Worm (Caenorhabditis elegans): ENCODE measurements around the gene wrt-6.

The wrt-6 gene

DNA sequence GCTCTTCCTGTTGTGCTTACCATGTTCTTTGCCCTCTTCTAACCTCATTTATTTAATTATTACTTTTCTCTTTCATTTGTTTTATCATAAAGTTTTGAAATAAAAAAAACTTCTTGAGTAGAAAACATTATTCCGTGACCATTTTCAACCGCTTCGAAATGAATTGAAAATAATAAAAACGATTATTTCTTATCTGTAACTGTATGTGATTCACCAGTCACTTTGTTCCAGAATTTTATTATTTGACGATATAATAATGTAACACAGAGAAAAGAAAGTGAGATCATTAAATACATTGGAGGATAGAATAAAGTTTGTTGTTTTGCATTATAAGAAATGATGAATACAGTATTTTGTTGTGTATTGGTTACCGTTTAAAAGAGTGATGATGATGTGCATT is 25.0 kb downstream of the wrt-6 start:
- TF ChIP-seq aly-2 (tag; optimal IDR thresholded peaks at IDR 0.05): no peak
- TF ChIP-seq fos-1 (tag; optimal IDR thresholded peaks at IDR 0.05): peak; percentile 77

- no peak for TF ChIP-seq nhr-21 (tag; optimal IDR thresholded peaks at IDR 0.05)
- peak; percentile 84 for TF ChIP-seq fos-1 (tag; optimal IDR thresholded peaks at IDR 0.05)
These were observed 26.5 kb downstream of the wrt-6 start for ce11 chrX:3506556-3506955.

DNA sequence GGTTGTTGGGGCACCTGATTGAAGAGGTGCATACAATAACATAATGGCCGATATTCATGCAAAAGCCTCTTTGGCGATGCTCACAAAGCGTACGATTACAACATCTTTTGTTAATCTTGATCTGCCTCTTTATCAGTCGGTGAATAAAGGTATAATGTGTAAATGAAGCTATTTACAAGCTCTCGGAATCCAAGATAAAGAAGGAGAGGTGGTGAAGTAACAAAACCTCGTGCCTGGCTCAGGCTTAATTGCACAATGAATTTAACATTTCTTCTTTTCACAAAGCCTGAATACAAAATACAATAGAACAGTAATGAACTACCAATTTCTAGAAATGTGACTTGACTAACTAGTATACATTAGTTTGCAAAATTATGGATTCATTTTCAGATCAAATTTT is 27.2 kb downstream of the wrt-6 start:
- no peak for TF ChIP-seq R02D3.7 (tag; optimal IDR thresholded peaks at IDR 0.05)
- no peak for TF ChIP-seq nhr-23 (tag; optimal IDR thresholded peaks at IDR 0.05)
- no peak for TF ChIP-seq lin-11 (tag; optimal IDR thresholded peaks at IDR 0.05)
- TF ChIP-seq ztf-11 (tag; optimal IDR thresholded peaks at IDR 0.05): no peak
- no peak for TF ChIP-seq crh-2 (tag; optimal IDR thresholded peaks at IDR 0.05)
- TF ChIP-seq C34F6.9 (tag; optimal IDR thresholded peaks at IDR 0.05): no peak
- no peak for TF ChIP-seq zag-1 (tag; optimal IDR thresholded peaks at IDR 0.05)
- no peak for TF ChIP-seq lsy-2 (tag; optimal IDR thresholded peaks at IDR 0.05)
- TF ChIP-seq ZK546.5 (tag; optimal IDR thresholded peaks at IDR 0.05): no peak
- no peak for TF ChIP-seq nhr-11 (tag; optimal IDR thresholded peaks at IDR 0.05)
- no peak for TF ChIP-seq fos-1 (tag; optimal IDR thresholded peaks at IDR 0.05)
- TF ChIP-seq elt-1 (tag; optimal IDR thresholded peaks at IDR 0.05): no peak
- TF ChIP-seq nhr-25 (tag; optimal IDR thresholded peaks at IDR 0.05): no peak
- TF ChIP-seq sem-4 (tag; optimal IDR thresholded peaks at IDR 0.05): no peak
- no peak for TF ChIP-seq ceh-16 (tag; optimal IDR thresholded peaks at IDR 0.05)
- no peak for TF ChIP-seq egl-27 (tag; optimal IDR thresholded peaks at IDR 0.05)
- TF ChIP-seq nhr-6 (tag; optimal IDR thresholded peaks at IDR 0.05): no peak
- no peak for TF ChIP-seq snpc-4 (tag; optimal IDR thresholded peaks at IDR 0.05)

DNA sequence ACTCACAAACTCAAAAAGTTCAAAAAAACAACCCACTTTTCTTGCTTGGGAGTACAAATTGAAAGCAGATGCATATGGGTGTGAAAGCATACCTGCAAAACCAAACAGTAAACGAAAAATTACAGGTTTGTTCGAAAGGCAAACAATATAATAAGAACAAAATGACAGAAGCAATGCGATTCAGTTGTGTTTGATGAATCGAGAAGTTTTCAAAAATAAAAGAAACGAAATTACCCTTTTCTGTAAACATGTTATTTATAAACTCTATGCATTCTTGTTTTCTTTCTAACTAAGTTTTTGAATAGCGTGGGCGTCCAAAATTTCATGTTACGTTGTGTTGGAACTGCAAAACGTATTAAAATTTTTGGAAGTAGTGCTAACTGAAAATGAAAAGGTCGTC is 28.9 kb downstream of the wrt-6 start, which contains the start of gene sox-4:
TSS of gene sox-4 (minus strand) at position 101 of the 400 bp plus-strand sequence.
- TF ChIP-seq lsy-2 (tag; optimal IDR thresholded peaks at IDR 0.05) (no peak), Y55F3AM.14 (GFP tag; optimal IDR thresholded peaks at IDR 0.05) (no peak), C34F6.9 (tag; optimal IDR thresholded peaks at IDR 0.05) (no peak), nhr-11 (tag; optimal IDR thresholded peaks at IDR 0.05) (no peak), F13H6.1 (tag; optimal IDR thresholded peaks at IDR 0.05) (no peak), nhr-21 (tag; optimal IDR thresholded peaks at IDR 0.05) (no peak), unc-39 (tag; optimal IDR thresholded peaks at IDR 0.05) (no peak), lin-13 (GFP tag; optimal IDR thresholded peaks at IDR 0.05) (no peak), unc-55 (GFP tag; optimal IDR thresholded peaks at IDR 0.05) (no peak), zag-1 (tag; optimal IDR thresholded peaks at IDR 0.05) (no peak), elt-3 (tag; optimal IDR thresholded peaks at IDR 0.05) (no peak)

DNA sequence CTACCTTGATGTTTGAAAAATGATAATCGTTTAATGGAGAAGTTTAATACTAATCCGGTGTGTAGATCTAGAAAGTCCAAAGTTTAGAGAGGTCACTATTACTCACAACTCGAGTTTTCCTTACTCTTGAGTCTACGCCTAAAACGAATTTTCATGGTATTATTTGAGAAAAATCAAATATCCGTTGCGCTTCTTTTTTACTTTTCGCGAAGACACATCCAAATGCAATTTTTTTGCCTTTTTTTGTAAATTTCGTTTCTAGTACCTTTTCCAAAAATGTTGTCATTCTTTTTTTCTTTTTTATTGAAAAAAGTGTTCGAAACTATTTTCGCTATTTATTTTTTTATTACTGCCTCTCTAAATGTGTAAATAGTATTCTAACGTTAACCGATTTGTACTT is 33.7 kb downstream of the wrt-6 start:
- TF ChIP-seq nhr-10 (tag; optimal IDR thresholded peaks at IDR 0.05): no peak
- no peak for TF ChIP-seq R02D3.7 (tag; optimal IDR thresholded peaks at IDR 0.05)
- no peak for TF ChIP-seq nhr-11 (tag; optimal IDR thresholded peaks at IDR 0.05)
- TF ChIP-seq nhr-129 (tag; optimal IDR thresholded peaks at IDR 0.05): no peak
- no peak for TF ChIP-seq sma-3 (GFP tag; optimal IDR thresholded peaks at IDR 0.05)

- TF ChIP-seq unc-55 (GFP tag; optimal IDR thresholded peaks at IDR 0.05) (peak; percentile 13), elt-1 (tag; optimal IDR thresholded peaks at IDR 0.05) (no peak)
These were observed 37.1 kb downstream of the wrt-6 start for ce11 chrX:3517141-3517540.

- TF ChIP-seq mbf-1 (tag; optimal IDR thresholded peaks at IDR 0.05) (no peak), ztf-4 (tag; optimal IDR thresholded peaks at IDR 0.05) (no peak), unc-55 (GFP tag; optimal IDR thresholded peaks at IDR 0.05) (no peak), Y55F3AM.14 (GFP tag; optimal IDR thresholded peaks at IDR 0.05) (no peak), peb-1 (tag; optimal IDR thresholded peaks at IDR 0.05) (no peak)
These were observed 38.4 kb downstream of the wrt-6 start, which contains the start of gene npr-16 for ce11 chrX:3518494-3518893. npr-16 (plus strand) TSS chrX:3518794.

Data from whole organism, L2 larva.